Fruit fly (Drosophila melanogaster) whole organism, embryonic: Measurements from ENCODE around the gene Cad74A.
A peak's percentile ranks its signal among the peaks of the same experiment; 100 is the strongest.

Source experiments
- CG13424 ChIP-seq: fragments of 200-800 bp; sonication (Bioruptor generic); optimal IDR thresholded peaks from 2 replicates; lab custom pipeline; 2019; ENCODE audit warnings: missing biosample characterization, mild to moderate bottlenecking, missing genetic modification characterization, moderate library complexity
- Xrp1 ChIP-seq: fragments of 200-800 bp; sonication (Bioruptor generic); IDR thresholded peaks from 2 replicates; pipeline ENCODE4 v1.3.6; 2022; ENCODE audit warnings: missing biosample characterization, missing genetic modification characterization
- fd3F ChIP-seq: fragments of 200-800 bp; sonication (Bioruptor generic); optimal IDR thresholded peaks from 2 replicates; lab custom pipeline; 2018; ENCODE audit warnings: missing biosample characterization, mild to moderate bottlenecking, missing genetic modification characterization, moderate library complexity
- jigr1 ChIP-seq: fragments of 200-800 bp; sonication (Bioruptor generic); IDR thresholded peaks from 3 replicates; pipeline ENCODE4 v1.3.6; 2022; ENCODE audit warnings: missing biosample characterization, missing genetic modification characterization
- tll ChIP-seq, 2 experiments: fragments of 200-800 bp in 1 of 2; fragments of >200 bp in 1 of 2; sonication (Bioruptor generic) in 1 of 2; optimal IDR thresholded peaks; 2 replicates each; lab custom pipeline; 2017 to 2019; ENCODE audit warnings: missing biosample characterization in 2 of 2, missing genetic modification characterization in 2 of 2, mild to moderate bottlenecking in 1 of 2, moderate library complexity in 1 of 2

- no peak for TF ChIP-seq Xrp1
- TF ChIP-seq jigr1 (GFP tag; lab: Robert Waterston, UW): no peak
- TF ChIP-seq tll (GFP tag; optimal IDR thresholded peaks at IDR 0.05; lab: Kevin White, UChicago): no peak
- TF ChIP-seq CG13424 (tag; lab: Kevin White, UChicago): peak; percentile 15
- no peak for TF ChIP-seq fd3F (GFP tag; lab: Kevin White, UChicago)
These were observed 47.7 kb upstream of the Cad74A start, which contains the start of gene Polr3G for dm6 chr3L:17427013-17427412.
